Fruit fly (Drosophila melanogaster): ENCODE data around the gene Or10a.

dm6 chrX:11424512-11424911, 7.3 kb upstream of the Or10a start:
- no peak for TF ChIP-seq ss (GFP tag; optimal IDR thresholded peaks at IDR 0.05)
- TF ChIP-seq Hr39 (GFP tag; optimal IDR thresholded peaks at IDR 0.05), result no peak
- TF ChIP-seq CG16779 (tag; optimal IDR thresholded peaks at IDR 0.05), result no peak
- no peak for TF ChIP-seq CG6276 (GFP tag; optimal IDR thresholded peaks at IDR 0.05)
- TF ChIP-seq Eip75B (GFP tag; optimal IDR thresholded peaks at IDR 0.05), result no peak
- TF ChIP-seq lz (GFP tag; optimal IDR thresholded peaks at IDR 0.05), result no peak
- no peak for TF ChIP-seq CG11762 (GFP tag; optimal IDR thresholded peaks at IDR 0.05; ENCODE audit: insufficient read depth)
- no peak for TF ChIP-seq CG10631 (GFP tag; optimal IDR thresholded peaks at IDR 0.05)
- no peak for TF ChIP-seq esn (GFP tag; optimal IDR thresholded peaks at IDR 0.05)
- TF ChIP-seq OdsH (GFP tag; optimal IDR thresholded peaks at IDR 0.05), result no peak
- TF ChIP-seq Sox102F (GFP tag; optimal IDR thresholded peaks at IDR 0.05), result no peak
- TF ChIP-seq CG6854 (GFP tag; optimal IDR thresholded peaks at IDR 0.05), result no peak

All from whole organism, prepupa.